Fruit fly (Drosophila melanogaster): ENCODE measurements around the gene sfl.

The sfl gene

DNA sequence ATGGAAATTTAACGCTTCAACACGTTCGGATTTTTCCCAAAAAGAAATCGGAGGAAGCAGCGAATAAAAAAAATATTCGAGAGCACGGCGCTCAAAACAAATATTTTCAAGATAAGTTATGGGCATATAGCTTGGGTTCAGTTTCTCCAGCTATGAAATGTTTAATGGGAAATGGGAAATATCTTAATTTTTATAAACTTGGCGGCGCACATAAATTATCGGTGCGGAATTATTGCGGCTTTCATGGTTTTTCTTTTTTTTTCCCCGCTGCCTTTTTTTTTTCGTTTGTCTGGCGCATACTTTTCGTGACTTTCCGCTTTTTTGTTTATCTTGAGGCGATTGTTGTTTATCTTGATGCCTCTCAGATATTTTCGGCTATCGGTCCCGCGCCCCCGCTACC lies 2.5 kb downstream of the sfl start (continued):
- TF ChIP-seq stwl (tag; optimal IDR thresholded peaks at IDR 0.05) (no peak), CG17802 (tag; optimal IDR thresholded peaks at IDR 0.05) (no peak), chinmo (GFP tag; IDR thresholded peaks at IDR 0.05; ENCODE audit: partially characterized antibody) (0 out of 4 replicates have a peak, but pooled peaks have one; percentile 31), wek (GFP tag; optimal IDR thresholded peaks at IDR 0.05) (no peak), MESR4 (GFP tag; optimal IDR thresholded peaks at IDR 0.05) (no peak), dysf (GFP tag; IDR thresholded peaks at IDR 0.05) (no peak), lbe (GFP tag; optimal IDR thresholded peaks at IDR 0.05) (no peak), ERR (GFP tag; optimal IDR thresholded peaks at IDR 0.05) (no peak), pho (GFP tag; optimal IDR thresholded peaks at IDR 0.05) (no peak), dmrt99B (tag; optimal IDR thresholded peaks at IDR 0.05) (no peak), fd64A (GFP tag; optimal IDR thresholded peaks at IDR 0.05) (no peak), tin (GFP tag; optimal IDR thresholded peaks at IDR 0.05) (no peak), dan (GFP tag; IDR thresholded peaks at IDR 0.05) (no peak), hbn (GFP tag; IDR thresholded peaks at IDR 0.05; ENCODE audit: partially characterized antibody) (no peak), CG11723 (GFP tag; optimal IDR thresholded peaks at IDR 0.05) (no peak), Lim3 (GFP tag; IDR thresholded peaks at IDR 0.05) (no peak), D19A (tag; optimal IDR thresholded peaks at IDR 0.05) (no peak), Bteb2 (GFP tag; optimal IDR thresholded peaks at IDR 0.05) (no peak), CG34422 (GFP tag; IDR thresholded peaks at IDR 0.05) (no peak), CG7987 (GFP tag; optimal IDR thresholded peaks at IDR 0.05) (no peak), CG10321 (GFP tag; IDR thresholded peaks at IDR 0.05) (no peak), zen (tag; optimal IDR thresholded peaks at IDR 0.05) (no peak), CG4707 (GFP tag; optimal IDR thresholded peaks at IDR 0.05) (no peak), MTF-1 (GFP tag; optimal IDR thresholded peaks at IDR 0.05; ENCODE audit: borderline replicate concordance) (no peak), sr (GFP tag; IDR thresholded peaks at IDR 0.05) (no peak), Abd-B (GFP tag; optimal IDR thresholded peaks at IDR 0.05) (no peak), CG2202 (tag; optimal IDR thresholded peaks at IDR 0.05) (no peak), klu (GFP tag; IDR thresholded peaks at IDR 0.05) (no peak), kni (GFP tag; optimal IDR thresholded peaks at IDR 0.05) (peak; percentile 18)

dm6 chr3L:6498602-6499001 lies 3.1 kb downstream of the sfl start:
- TF ChIP-seq prd (optimal IDR thresholded peaks at IDR 0.05): no peak
- peak; percentile 58; the same call in 1 of the 3 replicates for TF ChIP-seq prd (GFP tag; IDR thresholded peaks at IDR 0.05)
- no peak for TF ChIP-seq sd (tag; optimal IDR thresholded peaks at IDR 0.05)
- no peak for TF ChIP-seq CG1792 (GFP tag; optimal IDR thresholded peaks at IDR 0.05)
- TF ChIP-seq CG2712 (tag; optimal IDR thresholded peaks at IDR 0.05): peak; percentile 10
- TF ChIP-seq trem (tag; optimal IDR thresholded peaks at IDR 0.05): peak; percentile 9
- TF ChIP-seq CG15269 (tag; optimal IDR thresholded peaks at IDR 0.05): no peak
- TF ChIP-seq CG12744 (GFP tag; optimal IDR thresholded peaks at IDR 0.05): no peak
- peak; percentile 20 for TF ChIP-seq unpg (GFP tag; optimal IDR thresholded peaks at IDR 0.05)
- TF ChIP-seq CG14050 (GFP tag; IDR thresholded peaks at IDR 0.05): no peak
- TF ChIP-seq CG14014 (GFP tag; IDR thresholded peaks at IDR 0.05): no peak
- no peak for TF ChIP-seq Eip74EF (GFP tag; optimal IDR thresholded peaks at IDR 0.05)
- no peak for TF ChIP-seq CG6254 (GFP tag; optimal IDR thresholded peaks at IDR 0.05)
- peak; percentile 30 for TF ChIP-seq gem (tag; optimal IDR thresholded peaks at IDR 0.05)
- TF ChIP-seq dpn (GFP tag; optimal IDR thresholded peaks at IDR 0.05): no peak
- TF ChIP-seq zen (tag; optimal IDR thresholded peaks at IDR 0.05): peak; percentile 7
- no peak for TF ChIP-seq pzg (GFP tag; optimal IDR thresholded peaks at IDR 0.05)
- TF ChIP-seq Optix (GFP tag; IDR thresholded peaks at IDR 0.05): no peak
- no peak for TF ChIP-seq CG1233 (GFP tag; optimal IDR thresholded peaks at IDR 0.05)
- no peak for TF ChIP-seq CG10431 (GFP tag; optimal IDR thresholded peaks at IDR 0.05)
- peak in 1 of 2 experiments; percentile 27 for TF ChIP-seq chif (GFP tag; optimal IDR thresholded peaks at IDR 0.05)
- no peak for TF ChIP-seq cwo (GFP tag; optimal IDR thresholded peaks at IDR 0.05)
- TF ChIP-seq CG7963 (GFP tag; IDR thresholded peaks at IDR 0.05; ENCODE audit: partially characterized antibody): no peak
- no peak for TF ChIP-seq CG2889 (GFP tag; IDR thresholded peaks at IDR 0.05)
